Worm (Caenorhabditis elegans): ENCODE results near the gene ril-2.
A peak's percentile ranks its signal among the peaks of the same experiment; 100 is the strongest.

DNA sequence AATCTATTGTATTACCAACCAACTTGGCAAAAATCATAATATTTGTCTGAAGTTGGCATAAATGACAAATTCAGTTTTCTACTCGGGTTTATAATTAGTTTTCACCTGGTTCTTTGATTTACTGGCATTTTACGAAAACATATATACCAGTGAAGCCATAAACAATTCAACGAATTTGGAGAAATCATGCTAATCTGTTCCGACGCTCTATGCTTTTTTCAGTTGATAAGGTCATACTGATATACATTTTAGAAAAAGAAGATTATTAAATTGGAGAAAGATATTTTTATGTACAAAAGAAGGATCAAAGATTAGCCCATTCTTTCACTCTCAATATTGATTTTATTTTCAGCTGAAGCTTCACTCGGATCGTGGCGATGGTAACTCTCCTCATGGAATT lies 12.2 kb downstream of the ril-2 start:
- TF ChIP-seq zip-4 (GFP tag; optimal IDR thresholded peaks at IDR 0.05): no peak
- TF ChIP-seq fkh-8 (tag; optimal IDR thresholded peaks at IDR 0.05): peak; percentile 42
- no peak for TF ChIP-seq lsy-2 (tag; optimal IDR thresholded peaks at IDR 0.05)
- TF ChIP-seq lin-15B (tag; optimal IDR thresholded peaks at IDR 0.05): no peak
- no peak for TF ChIP-seq egl-13 (tag; optimal IDR thresholded peaks at IDR 0.05)
- no peak for TF ChIP-seq nhr-77 (tag; optimal IDR thresholded peaks at IDR 0.05)
- no peak for TF ChIP-seq mef-2 (tag; optimal IDR thresholded peaks at IDR 0.05)
- TF ChIP-seq fos-1 (tag; optimal IDR thresholded peaks at IDR 0.05): no peak
- no peak for TF ChIP-seq isw-1 (GFP tag; IDR thresholded peaks at IDR 0.05)

Data from whole organism, L1 larva.